Fruit fly (Drosophila melanogaster): Measurements from ENCODE around the gene Dci.
A peak's percentile ranks its signal among the peaks of the same experiment; 100 is the strongest.

Dci gene

dm6 chr3L:810038-810644 is 41.0 kb upstream of the Dci start (continued):
- TF ChIP-seq eve (GFP tag; optimal IDR thresholded peaks at IDR 0.05) (no peak), Hr78 (GFP tag; optimal IDR thresholded peaks at IDR 0.05) (no peak), Deaf1 (tag; optimal IDR thresholded peaks at IDR 0.05) (no peak), HLH54F (GFP tag; optimal IDR thresholded peaks at IDR 0.05) (no peak), CG8290 (GFP tag; optimal IDR thresholded peaks at IDR 0.05) (no peak), CG8290 (tag; optimal IDR thresholded peaks at IDR 0.05) (no peak), pzg (GFP tag; optimal IDR thresholded peaks at IDR 0.05) (no peak), CG16779 (GFP tag; IDR thresholded peaks at IDR 0.05) (no peak), corto (GFP tag; optimal IDR thresholded peaks at IDR 0.05) (no peak), zen (tag; optimal IDR thresholded peaks at IDR 0.05) (no peak), hbn (GFP tag; IDR thresholded peaks at IDR 0.05; ENCODE audit: partially characterized antibody) (no peak), CG16815 (GFP tag; optimal IDR thresholded peaks at IDR 0.05) (peak; percentile 16), tin (GFP tag; optimal IDR thresholded peaks at IDR 0.05) (no peak), CkIIα-i1 (GFP tag; IDR thresholded peaks at IDR 0.05) (no peak), twi (tag; optimal IDR thresholded peaks at IDR 0.05) (no peak), ara (GFP tag; IDR thresholded peaks at IDR 0.05) (no peak), CG5953 (GFP tag; IDR thresholded peaks at IDR 0.05) (no peak), CG15269 (tag; optimal IDR thresholded peaks at IDR 0.05) (no peak), ato (GFP tag; IDR thresholded peaks at IDR 0.05; ENCODE audit: partially characterized antibody) (no peak), HLHmδ (GFP tag; optimal IDR thresholded peaks at IDR 0.05) (no peak), CG12769 (tag; optimal IDR thresholded peaks at IDR 0.05) (no peak), CG13624 (GFP tag; optimal IDR thresholded peaks at IDR 0.05) (no peak), p53 (GFP tag; optimal IDR thresholded peaks at IDR 0.05) (no peak), ken (GFP tag; IDR thresholded peaks at IDR 0.05) (no peak), Abd-B (GFP tag; optimal IDR thresholded peaks at IDR 0.05) (no peak), CG32767 (GFP tag; IDR thresholded peaks at IDR 0.05) (no peak), crol (GFP tag; IDR thresholded peaks at IDR 0.05) (no peak), CG12744 (GFP tag; optimal IDR thresholded peaks at IDR 0.05) (no peak), CG42726 (GFP tag; IDR thresholded peaks at IDR 0.05; ENCODE audit: partially characterized antibody) (no peak), CG11696 (GFP tag; IDR thresholded peaks at IDR 0.05) (0 out of 2 replicates have a peak, but pooled peaks have one; percentile 6), CG13123 (GFP tag; optimal IDR thresholded peaks at IDR 0.05) (no peak), CG12071 (GFP tag; optimal IDR thresholded peaks at IDR 0.05) (no peak), scrt (GFP tag; optimal IDR thresholded peaks at IDR 0.05) (no peak), CG4424 (GFP tag; optimal IDR thresholded peaks at IDR 0.05) (peak; percentile 10), CG7786 (GFP tag; optimal IDR thresholded peaks at IDR 0.05) (no peak), Tbp (GFP tag; optimal IDR thresholded peaks at IDR 0.05) (no peak), da (GFP tag; optimal IDR thresholded peaks at IDR 0.05) (no peak), yki (optimal IDR thresholded peaks at IDR 0.05) (no peak), exex (tag; optimal IDR thresholded peaks at IDR 0.05) (no peak), CG8388 (GFP tag; optimal IDR thresholded peaks at IDR 0.05) (peak; percentile 7), CG15479 (GFP tag; optimal IDR thresholded peaks at IDR 0.05) (no peak), Asciz (GFP tag; optimal IDR thresholded peaks at IDR 0.05) (no peak), Hey (tag; optimal IDR thresholded peaks at IDR 0.05) (peak; percentile 97), B-H1 (GFP tag; IDR thresholded peaks at IDR 0.05) (no peak), vfl (GFP tag; optimal IDR thresholded peaks at IDR 0.05) (no peak), Sry-δ (GFP tag; optimal IDR thresholded peaks at IDR 0.05) (no peak), Hmx (GFP tag; optimal IDR thresholded peaks at IDR 0.05) (no peak), mirr (GFP tag; optimal IDR thresholded peaks at IDR 0.05) (no peak), GATAe (GFP tag; conservative IDR thresholded peaks at IDR 0.05) (no peak), zfh2 (GFP tag; optimal IDR thresholded peaks at IDR 0.05) (no peak), Ptx1 (GFP tag; IDR thresholded peaks at IDR 0.05) (no peak), seq (GFP tag; IDR thresholded peaks at IDR 0.05) (no peak)

Measured in whole organism, embryonic.